Fruit fly (Drosophila melanogaster): Measurements from ENCODE around the gene CG6592.

CG6592 gene

DNA sequence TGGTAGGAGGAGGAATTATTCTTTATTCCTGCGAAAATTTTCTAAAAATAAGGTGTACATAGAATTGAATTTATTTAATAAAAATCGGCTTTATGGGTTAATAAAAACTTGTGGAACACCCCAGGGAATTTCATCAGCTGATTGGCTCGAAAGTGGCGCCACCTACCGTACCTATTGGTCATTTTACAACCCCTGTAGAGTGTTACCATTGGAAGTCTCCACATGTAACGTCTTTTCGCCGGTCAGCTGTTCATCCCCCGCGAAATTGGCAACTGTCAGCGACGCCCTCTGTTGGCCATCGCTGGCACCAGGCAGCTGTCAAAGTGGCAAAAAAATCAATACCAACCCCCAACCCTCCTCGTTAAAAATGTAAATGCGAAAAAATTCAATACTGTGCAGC is 23.1 kb downstream of the CG6592 start, which contains the start of gene CG13293 (continued):
- no peak for TF ChIP-seq CG6765 (GFP tag; optimal IDR thresholded peaks at IDR 0.05)
- TF ChIP-seq shn (GFP tag; optimal IDR thresholded peaks at IDR 0.05), result no peak
- no peak for TF ChIP-seq ac (GFP tag; optimal IDR thresholded peaks at IDR 0.05)
- TF ChIP-seq HLHmδ (GFP tag; optimal IDR thresholded peaks at IDR 0.05), result peak; percentile 25
- no peak for TF ChIP-seq CG15269 (tag; optimal IDR thresholded peaks at IDR 0.05)
- TF ChIP-seq CG17328 (GFP tag; IDR thresholded peaks at IDR 0.05), result no peak
- no peak for TF ChIP-seq CG8281 (tag; optimal IDR thresholded peaks at IDR 0.05)
- TF ChIP-seq CG10321 (GFP tag; IDR thresholded peaks at IDR 0.05), result no peak
- no peak for TF ChIP-seq dan (GFP tag; IDR thresholded peaks at IDR 0.05)
- no peak for TF ChIP-seq Ada2b (GFP tag; IDR thresholded peaks at IDR 0.05)
- no peak for TF ChIP-seq NC2α (GFP tag; optimal IDR thresholded peaks at IDR 0.05)
- no peak for TF ChIP-seq CG4617 (GFP tag; optimal IDR thresholded peaks at IDR 0.05; ENCODE audit: borderline replicate concordance)
- TF ChIP-seq CG7745 (tag; optimal IDR thresholded peaks at IDR 0.05), result no peak
- TF ChIP-seq CG10366 (GFP tag; IDR thresholded peaks at IDR 0.05), result no peak
- TF ChIP-seq CG33557 (GFP tag; optimal IDR thresholded peaks at IDR 0.05), result no peak
- TF ChIP-seq yki (optimal IDR thresholded peaks at IDR 0.05), result no peak
- TF ChIP-seq ara (GFP tag; IDR thresholded peaks at IDR 0.05), result no peak
- no peak for TF ChIP-seq Lpt (GFP tag; optimal IDR thresholded peaks at IDR 0.05)
- TF ChIP-seq CG11398 (GFP tag; optimal IDR thresholded peaks at IDR 0.05), result no peak
- TF ChIP-seq Mes4 (GFP tag; optimal IDR thresholded peaks at IDR 0.05), result no peak
- TF ChIP-seq eve (GFP tag; optimal IDR thresholded peaks at IDR 0.05), result no peak
- TF ChIP-seq Rx (GFP tag; IDR thresholded peaks at IDR 0.05), result peak; percentile 24; the same call in 1 of the 2 replicates
- TF ChIP-seq crp (GFP tag; optimal IDR thresholded peaks at IDR 0.05), result peak; percentile 39 to 87
- TF ChIP-seq Sry-δ (GFP tag; optimal IDR thresholded peaks at IDR 0.05), result no peak
- no peak for TF ChIP-seq run (tag; optimal IDR thresholded peaks at IDR 0.05)
- no peak for TF ChIP-seq Lim3 (GFP tag; IDR thresholded peaks at IDR 0.05)
- TF ChIP-seq fd3F (GFP tag; optimal IDR thresholded peaks at IDR 0.05), result no peak
- TF ChIP-seq CG7928 (GFP tag; optimal IDR thresholded peaks at IDR 0.05), result no peak
- no peak for TF ChIP-seq sug (tag; optimal IDR thresholded peaks at IDR 0.05)
- no peak for TF ChIP-seq CG17612 (GFP tag; IDR thresholded peaks at IDR 0.05)
- TF ChIP-seq Oaz (GFP tag; IDR thresholded peaks at IDR 0.05), result no peak
- TF ChIP-seq bab2 (GFP tag; optimal IDR thresholded peaks at IDR 0.05), result no peak
- no peak for TF ChIP-seq sima (GFP tag; optimal IDR thresholded peaks at IDR 0.05)
- TF ChIP-seq en (GFP tag; optimal IDR thresholded peaks at IDR 0.05), result no peak
- peak; percentile 15 for TF ChIP-seq Hmr (GFP tag; optimal IDR thresholded peaks at IDR 0.05)
- no peak for TF ChIP-seq Nf-YC (tag; optimal IDR thresholded peaks at IDR 0.05)
- TF ChIP-seq CG3847 (GFP tag; IDR thresholded peaks at IDR 0.05), result no peak
- TF ChIP-seq CG17802 (tag; optimal IDR thresholded peaks at IDR 0.05), result no peak
- no peak for TF ChIP-seq CG13894 (tag; optimal IDR thresholded peaks at IDR 0.05)
- no peak for TF ChIP-seq CG31224 (GFP tag; IDR thresholded peaks at IDR 0.05)
- TF ChIP-seq Med (GFP tag), result peak; percentile 63
- no peak for TF ChIP-seq sc (optimal IDR thresholded peaks at IDR 0.05)
- TF ChIP-seq sc (GFP tag; optimal IDR thresholded peaks at IDR 0.05), result no peak
- TF ChIP-seq CG4424 (GFP tag; optimal IDR thresholded peaks at IDR 0.05), result no peak
- no peak for TF ChIP-seq Dp (GFP tag; optimal IDR thresholded peaks at IDR 0.05)
- peak; percentile 5 for TF ChIP-seq CG17829 (tag; optimal IDR thresholded peaks at IDR 0.05)
- TF ChIP-seq pan (optimal IDR thresholded peaks at IDR 0.05), result no peak
- peak in 1 of 2 experiments; percentile 38 for TF ChIP-seq pan (GFP tag; optimal IDR thresholded peaks at IDR 0.05 in 1 of 2, IDR thresholded peaks at IDR 0.05 in 1 of 2)
- no peak for TF ChIP-seq B-H2 (GFP tag; optimal IDR thresholded peaks at IDR 0.05)
- no peak for TF ChIP-seq HLH3B (GFP tag; IDR thresholded peaks at IDR 0.05)
- TF ChIP-seq cato (GFP tag; optimal IDR thresholded peaks at IDR 0.05; ENCODE audit: borderline replicate concordance), result no peak
- TF ChIP-seq chif (GFP tag; optimal IDR thresholded peaks at IDR 0.05), result no peak
- TF ChIP-seq CG2129 (GFP tag; IDR thresholded peaks at IDR 0.05; ENCODE audit: partially characterized antibody), result no peak

Measured in whole organism, embryonic.